Worm (Caenorhabditis elegans): ENCODE measurements around the gene hmg-1.1.
A peak's percentile ranks its signal among the peaks of the same experiment; 100 is the strongest.

hmg-1.1 gene

ce11 chrII:14244457-14245254, 5.8 kb upstream of the hmg-1.1 start:
- no peak for TF ChIP-seq ceh-83 (GFP tag; optimal IDR thresholded peaks at IDR 0.05)
- no peak for TF ChIP-seq mls-2 (tag; optimal IDR thresholded peaks at IDR 0.05)
- no peak for TF ChIP-seq cnd-1 (tag; optimal IDR thresholded peaks at IDR 0.05)
- TF ChIP-seq bed-3 (GFP tag; optimal IDR thresholded peaks at IDR 0.05) = no peak
- peak; percentile 56 for TF ChIP-seq blmp-1 (tag; optimal IDR thresholded peaks at IDR 0.05)
- TF ChIP-seq ham-2 (GFP tag; optimal IDR thresholded peaks at IDR 0.05) = no peak
- TF ChIP-seq sem-2 (GFP tag; optimal IDR thresholded peaks at IDR 0.05) = no peak
- no peak for TF ChIP-seq flh-1 (GFP tag; optimal IDR thresholded peaks at IDR 0.05)
- TF ChIP-seq ceh-43 (GFP tag; optimal IDR thresholded peaks at IDR 0.05) = no peak
- peak; percentile 5 for TF ChIP-seq mep-1 (tag; optimal IDR thresholded peaks at IDR 0.05)
- TF ChIP-seq lin-13 (tag; optimal IDR thresholded peaks at IDR 0.05) = no peak
- TF ChIP-seq unc-39 (tag; optimal IDR thresholded peaks at IDR 0.05) = no peak
- TF ChIP-seq nhr-12 (tag; optimal IDR thresholded peaks at IDR 0.05) = no peak
- TF ChIP-seq drap-1 (GFP tag; optimal IDR thresholded peaks at IDR 0.05) = no peak
- TF ChIP-seq M03D4.4 (tag; optimal IDR thresholded peaks at IDR 0.05) = no peak
- TF ChIP-seq snpc-4 (tag; optimal IDR thresholded peaks at IDR 0.05) = no peak
- no peak for TF ChIP-seq zip-8 (tag; optimal IDR thresholded peaks at IDR 0.05)
- no peak for TF ChIP-seq unc-120 (tag; optimal IDR thresholded peaks at IDR 0.05; ENCODE audit: poor library complexity, severe bottlenecking)
- TF ChIP-seq elt-3 (tag; optimal IDR thresholded peaks at IDR 0.05) = no peak
- peak; percentile 42 for TF ChIP-seq pha-4 (tag; optimal IDR thresholded peaks at IDR 0.05)
- no peak for TF ChIP-seq nhr-2 (tag; optimal IDR thresholded peaks at IDR 0.05)
- TF ChIP-seq tbx-8 (GFP tag; optimal IDR thresholded peaks at IDR 0.05) = no peak
- TF ChIP-seq nhr-237 (tag; optimal IDR thresholded peaks at IDR 0.05) = no peak
- peak; percentile 35 for TF ChIP-seq hlh-1 (tag; optimal IDR thresholded peaks at IDR 0.05)
- TF ChIP-seq lsy-2 (tag; optimal IDR thresholded peaks at IDR 0.05) = peak; percentile 57
- TF ChIP-seq nhr-28 (tag; optimal IDR thresholded peaks at IDR 0.05) = no peak
- TF ChIP-seq elt-1 (tag; optimal IDR thresholded peaks at IDR 0.05; ENCODE audit: borderline replicate concordance, insufficient read depth) = no peak
- peak; percentile 19 for TF ChIP-seq unc-62 (GFP tag; optimal IDR thresholded peaks at IDR 0.05)
- TF ChIP-seq ceh-39 (tag; optimal IDR thresholded peaks at IDR 0.05) = no peak
- TF ChIP-seq lin-32 (GFP tag; optimal IDR thresholded peaks at IDR 0.05) = no peak
- TF ChIP-seq sptf-1 (tag; optimal IDR thresholded peaks at IDR 0.05) = peak; percentile 36
- TF ChIP-seq ces-1 (GFP tag; optimal IDR thresholded peaks at IDR 0.05) = peak; percentile 53
- no peak for TF ChIP-seq nhr-76 (tag; optimal IDR thresholded peaks at IDR 0.05)
- TF ChIP-seq ztf-11 (tag; optimal IDR thresholded peaks at IDR 0.05) = no peak
- no peak for TF ChIP-seq mab-5 (tag; optimal IDR thresholded peaks at IDR 0.05)

- TF ChIP-seq unc-62 (GFP tag; optimal IDR thresholded peaks at IDR 0.05) (no peak), lsy-2 (tag; optimal IDR thresholded peaks at IDR 0.05) (peak; percentile 20), mab-5 (tag; optimal IDR thresholded peaks at IDR 0.05) (no peak)
Observed at ce11 chrII:14247227-14247626, 3.3 kb upstream of the hmg-1.1 start.

DNA sequence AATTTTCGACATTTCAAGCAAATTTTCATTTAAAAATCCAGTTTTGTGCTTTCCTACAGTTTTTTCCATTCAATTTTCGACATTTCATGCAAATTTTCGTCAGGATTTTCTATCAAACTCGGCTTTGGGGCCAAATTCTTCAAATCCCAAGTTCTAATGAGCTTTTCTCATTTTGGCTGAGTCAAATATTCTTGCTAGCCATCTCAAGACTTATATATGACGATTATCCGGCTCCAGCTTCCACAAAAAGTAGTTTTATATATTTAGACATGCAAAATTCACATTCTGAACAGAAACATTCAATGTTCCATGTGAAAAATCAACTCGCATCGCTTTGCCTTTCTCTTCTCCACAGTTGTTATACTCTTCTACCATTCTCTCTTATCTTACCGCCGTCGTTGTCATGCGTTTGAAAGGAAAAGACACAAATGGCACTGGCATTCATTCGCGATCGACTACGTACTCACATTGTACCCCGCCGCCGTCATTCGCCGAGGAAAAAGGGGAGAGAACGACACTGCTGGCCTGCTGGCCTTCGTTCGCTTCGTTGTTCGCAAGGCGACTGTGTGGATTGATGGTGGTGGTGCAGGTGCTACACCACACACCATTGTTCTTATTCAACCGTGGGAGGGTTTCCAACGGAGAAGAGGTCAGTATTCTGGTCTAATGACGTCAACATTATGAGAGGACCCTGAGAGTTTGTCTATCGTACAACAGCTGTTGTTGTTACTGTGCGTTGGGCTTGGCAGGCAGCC, 2.6 kb upstream of the hmg-1.1 start:
- TF ChIP-seq mab-5 (tag; optimal IDR thresholded peaks at IDR 0.05) (no peak), lin-32 (GFP tag; optimal IDR thresholded peaks at IDR 0.05) (peak; percentile 95), zip-8 (tag; optimal IDR thresholded peaks at IDR 0.05) (no peak), elt-3 (tag; optimal IDR thresholded peaks at IDR 0.05) (no peak), cnd-1 (tag; optimal IDR thresholded peaks at IDR 0.05) (peak; percentile 93), nhr-2 (tag; optimal IDR thresholded peaks at IDR 0.05) (peak; percentile 76), mep-1 (tag; optimal IDR thresholded peaks at IDR 0.05) (peak; percentile 60), unc-39 (tag; optimal IDR thresholded peaks at IDR 0.05) (no peak), M03D4.4 (tag; optimal IDR thresholded peaks at IDR 0.05) (no peak), mls-2 (tag; optimal IDR thresholded peaks at IDR 0.05) (peak; percentile 63), unc-62 (GFP tag; optimal IDR thresholded peaks at IDR 0.05) (peak; percentile 16), ceh-39 (tag; optimal IDR thresholded peaks at IDR 0.05) (no peak), blmp-1 (tag; optimal IDR thresholded peaks at IDR 0.05) (no peak), flh-1 (GFP tag; optimal IDR thresholded peaks at IDR 0.05) (peak; percentile 14), elt-1 (tag; optimal IDR thresholded peaks at IDR 0.05; ENCODE audit: borderline replicate concordance, insufficient read depth) (no peak), snpc-4 (tag; optimal IDR thresholded peaks at IDR 0.05) (no peak), lin-13 (tag; optimal IDR thresholded peaks at IDR 0.05) (no peak), pha-4 (tag; optimal IDR thresholded peaks at IDR 0.05) (no peak), nhr-237 (tag; optimal IDR thresholded peaks at IDR 0.05) (no peak), ceh-83 (GFP tag; optimal IDR thresholded peaks at IDR 0.05) (peak; percentile 23), nhr-28 (tag; optimal IDR thresholded peaks at IDR 0.05) (no peak), lsy-2 (tag; optimal IDR thresholded peaks at IDR 0.05) (no peak), drap-1 (GFP tag; optimal IDR thresholded peaks at IDR 0.05) (no peak), ces-1 (GFP tag; optimal IDR thresholded peaks at IDR 0.05) (no peak), unc-120 (tag; optimal IDR thresholded peaks at IDR 0.05; ENCODE audit: poor library complexity, severe bottlenecking) (no peak), bed-3 (GFP tag; optimal IDR thresholded peaks at IDR 0.05) (no peak), ham-2 (GFP tag; optimal IDR thresholded peaks at IDR 0.05) (peak; percentile 35), tbx-8 (GFP tag; optimal IDR thresholded peaks at IDR 0.05) (no peak), hlh-1 (tag; optimal IDR thresholded peaks at IDR 0.05) (peak; percentile 79), sem-2 (GFP tag; optimal IDR thresholded peaks at IDR 0.05) (peak; percentile 26), nhr-76 (tag; optimal IDR thresholded peaks at IDR 0.05) (no peak), nhr-12 (tag; optimal IDR thresholded peaks at IDR 0.05) (no peak), ztf-11 (tag; optimal IDR thresholded peaks at IDR 0.05) (peak; percentile 70), ceh-43 (GFP tag; optimal IDR thresholded peaks at IDR 0.05) (no peak), sptf-1 (tag; optimal IDR thresholded peaks at IDR 0.05) (peak; percentile 57)
